Worm (Caenorhabditis elegans): Measurements from ENCODE around the gene paic-1.

ce11 chrII:4419956-4420355 lies 47.6 kb upstream of the paic-1 start, which contains the start of gene bpnt-1:
- TF ChIP-seq him-1 (tag; optimal IDR thresholded peaks at IDR 0.05), result no peak
- TF ChIP-seq dao-5 (tag; optimal IDR thresholded peaks at IDR 0.05), result no peak
- TF ChIP-seq W03F9.2 (tag; optimal IDR thresholded peaks at IDR 0.05), result no peak
